Fruit fly (Drosophila melanogaster) whole organism, prepupa: ENCODE results near the gene Z600.
A peak's percentile ranks its signal among the peaks of the same experiment; 100 is the strongest.

Experiments used
- CG10631 ChIP-seq: fragments of 200-800 bp; sonication (Bioruptor generic); optimal IDR thresholded peaks from 2 replicates; lab custom pipeline; 2016; ENCODE audit warnings: missing biosample characterization, missing genetic modification characterization
- CG11294 ChIP-seq: fragments of 200-800 bp; sonication (Bioruptor generic); IDR thresholded peaks from 2 replicates; pipeline ENCODE4 v1.3.6; 2022; ENCODE audit warnings: missing biosample characterization, missing genetic modification characterization
- CG11902 ChIP-seq: fragments of 200-800 bp; sonication (Bioruptor generic); optimal IDR thresholded peaks from 3 replicates; lab custom pipeline; 2016; ENCODE audit warnings: missing biosample characterization, missing genetic modification characterization
- CG15336 ChIP-seq: fragments of 200-800 bp; sonication (Bioruptor generic); IDR thresholded peaks from 2 replicates; pipeline ENCODE4 v1.3.6; 2022; ENCODE audit warnings: missing biosample characterization, missing genetic modification characterization
- CG1621 ChIP-seq: fragments of 200-800 bp; sonication (Bioruptor generic); optimal IDR thresholded peaks from 3 replicates; lab custom pipeline; 2018; ENCODE audit warnings: missing biosample characterization, mild to moderate bottlenecking, missing genetic modification characterization
- CG16779 ChIP-seq: fragments of 200-800 bp; sonication (Bioruptor generic); optimal IDR thresholded peaks from 3 replicates; lab custom pipeline; 2017; ENCODE audit warnings: missing biosample characterization, mild to moderate bottlenecking, missing genetic modification characterization
- CG31627 ChIP-seq: fragments of 200-800 bp; sonication (Bioruptor generic); optimal IDR thresholded peaks from 3 replicates; lab custom pipeline; 2016; ENCODE audit warnings: missing biosample characterization, missing genetic modification characterization
- CG32006 ChIP-seq: fragments of 200-800 bp; sonication (Bioruptor generic); optimal IDR thresholded peaks from 3 replicates; lab custom pipeline; 2017; ENCODE audit warnings: missing biosample characterization, mild to moderate bottlenecking, missing genetic modification characterization
- CG3919 ChIP-seq: fragments of 200-800 bp; sonication (Bioruptor generic); optimal IDR thresholded peaks from 3 replicates; lab custom pipeline; 2016; ENCODE audit warnings: missing biosample characterization, missing genetic modification characterization
- CG6163 ChIP-seq: fragments of 200-800 bp; sonication (Bioruptor generic); IDR thresholded peaks from 3 replicates; pipeline ENCODE4 v1.3.6; 2022; ENCODE audit warnings: missing biosample characterization, missing genetic modification characterization
- CG6276 ChIP-seq: fragments of 200-800 bp; sonication (Bioruptor generic); optimal IDR thresholded peaks from 2 replicates; lab custom pipeline; 2017; ENCODE audit warnings: missing biosample characterization, mild to moderate bottlenecking, missing genetic modification characterization
- CG6792 ChIP-seq: fragments of 200-800 bp; sonication (Bioruptor generic); optimal IDR thresholded peaks from 3 replicates; lab custom pipeline; 2016; ENCODE audit warnings: missing biosample characterization, missing genetic modification characterization
- CG6808 ChIP-seq: fragments of 200-800 bp; sonication (Bioruptor generic); optimal IDR thresholded peaks from 3 replicates; lab custom pipeline; 2017; ENCODE audit warnings: missing biosample characterization, missing genetic modification characterization, mild to moderate bottlenecking, moderate library complexity, missing genetic modification reagents
- CG8119 ChIP-seq: fragments of 200-800 bp; sonication (Bioruptor generic); IDR thresholded peaks from 3 replicates; pipeline ENCODE4 v1.3.6; 2022; ENCODE audit warnings: missing biosample characterization, missing genetic modification characterization
- CG8632 ChIP-seq: fragments of 200-800 bp; sonication (Bioruptor generic); optimal IDR thresholded peaks from 3 replicates; lab custom pipeline; 2016; ENCODE audit warnings: missing biosample characterization, missing genetic modification characterization
- CG9139 ChIP-seq: fragments of 200-800 bp; sonication (Bioruptor generic); optimal IDR thresholded peaks from 3 replicates; lab custom pipeline; 2017; ENCODE audit warnings: missing biosample characterization, mild to moderate bottlenecking, missing genetic modification characterization
- Eip78C ChIP-seq: fragments of 200-800 bp; sonication (Bioruptor generic); peaks from one replicate; lab custom pipeline; 2016; ENCODE audit warnings: missing biosample characterization, missing genetic modification characterization
- Eip93F ChIP-seq: fragments of 200-800 bp; sonication (Bioruptor generic); optimal IDR thresholded peaks from 2 replicates; lab custom pipeline; 2016; ENCODE audit warnings: missing biosample characterization, mild to moderate bottlenecking, missing genetic modification characterization
- Gug ChIP-seq: fragments of 200-800 bp; sonication (Bioruptor generic); IDR thresholded peaks from 2 replicates; pipeline ENCODE4 v1.3.6; 2022; ENCODE audit warnings: missing biosample characterization, missing genetic modification characterization
- Hr38 ChIP-seq: sonication (Bioruptor generic); optimal IDR thresholded peaks from 2 replicates; lab custom pipeline; 2016; ENCODE audit warnings: missing biosample characterization, missing genetic modification characterization
- Lpt ChIP-seq: fragments of 200-800 bp; sonication (Bioruptor generic); optimal IDR thresholded peaks from 3 replicates; lab custom pipeline; 2016; ENCODE audit warnings: missing biosample characterization, missing genetic modification characterization
- Met ChIP-seq: fragments of 200-800 bp; sonication (Bioruptor generic); optimal IDR thresholded peaks from 3 replicates; lab custom pipeline; 2016; ENCODE audit warnings: missing biosample characterization, missing genetic modification characterization
- OdsH ChIP-seq: fragments of 200-800 bp; sonication (Bioruptor generic); optimal IDR thresholded peaks from 3 replicates; lab custom pipeline; 2016; ENCODE audit warnings: missing biosample characterization, missing genetic modification characterization
- Sox102F ChIP-seq: fragments of 200-800 bp; sonication (Bioruptor generic); optimal IDR thresholded peaks from 2 replicates; lab custom pipeline; 2016; ENCODE audit warnings: missing biosample characterization, mild to moderate bottlenecking, missing genetic modification characterization
- Sox14 ChIP-seq: fragments of 200-800 bp; sonication (Bioruptor generic); optimal IDR thresholded peaks from 3 replicates; lab custom pipeline; 2016; ENCODE audit warnings: missing biosample characterization, missing genetic modification characterization
- Sox15 ChIP-seq: fragments of 200-800 bp; sonication (Bioruptor generic); optimal IDR thresholded peaks from 3 replicates; lab custom pipeline; 2016; ENCODE audit warnings: missing biosample characterization, missing genetic modification characterization
- achi ChIP-seq: fragments of 200-800 bp; sonication (Bioruptor generic); optimal IDR thresholded peaks from 3 replicates; lab custom pipeline; 2016; ENCODE audit warnings: missing biosample characterization, missing genetic modification characterization
- acj6 ChIP-seq: fragments of 200-800 bp; sonication (Bioruptor generic); optimal IDR thresholded peaks from 3 replicates; lab custom pipeline; 2016; ENCODE audit warnings: missing biosample characterization, missing genetic modification characterization
- esn ChIP-seq: fragments of 200-800 bp; sonication (Bioruptor generic); optimal IDR thresholded peaks from 2 replicates; lab custom pipeline; 2016; ENCODE audit warnings: missing biosample characterization, mild to moderate bottlenecking, missing genetic modification characterization, moderate library complexity
- fd59A ChIP-seq: fragments of 200-800 bp; sonication (Bioruptor generic); optimal IDR thresholded peaks from 2 replicates; lab custom pipeline; 2017; ENCODE audit warnings: missing biosample characterization, mild to moderate bottlenecking, missing genetic modification characterization, missing genetic modification reagents
- fd85E ChIP-seq: fragments of 200-800 bp; sonication (Bioruptor generic); optimal IDR thresholded peaks from 3 replicates; lab custom pipeline; 2016; ENCODE audit warnings: missing biosample characterization, missing genetic modification characterization
- fkh ChIP-seq: fragments of 200-800 bp; sonication (Bioruptor generic); optimal IDR thresholded peaks from 3 replicates; lab custom pipeline; 2017; ENCODE audit warnings: missing biosample characterization, mild to moderate bottlenecking, missing genetic modification characterization, moderate library complexity
- lz ChIP-seq: fragments of 200-800 bp; sonication (Bioruptor generic); optimal IDR thresholded peaks from 3 replicates; lab custom pipeline; 2016; ENCODE audit warnings: missing biosample characterization, missing genetic modification characterization
- pdm3 ChIP-seq: fragments of 200-800 bp; sonication (Bioruptor generic); optimal IDR thresholded peaks from 3 replicates; lab custom pipeline; 2016; ENCODE audit warnings: missing biosample characterization, missing genetic modification characterization
- salr ChIP-seq, 2 experiments: fragments of 200-800 bp; sonication (Bioruptor generic); optimal IDR thresholded peaks; 3 replicates each; lab custom pipeline; 2016 to 2018; ENCODE audit warnings: missing biosample characterization in 2 of 2, missing genetic modification characterization in 2 of 2, mild to moderate bottlenecking in 1 of 2
- spab ChIP-seq: fragments of 200-800 bp; sonication (Bioruptor generic); optimal IDR thresholded peaks from 2 replicates; lab custom pipeline; 2017; ENCODE audit warnings: missing biosample characterization, mild to moderate bottlenecking, missing genetic modification characterization, missing genetic modification reagents
- ss ChIP-seq, 2 experiments: fragments of 200-800 bp; sonication (Bioruptor generic); optimal IDR thresholded peaks; 2 replicates in 1 of 2; 3 replicates in 1 of 2; lab custom pipeline; 2017 to 2018; ENCODE audit warnings: mild to moderate bottlenecking in 2 of 2, missing biosample characterization in 2 of 2, missing genetic modification characterization in 2 of 2, moderate library complexity in 1 of 2
- svp ChIP-seq: fragments of 200-800 bp; sonication (Bioruptor generic); peaks from one replicate; lab custom pipeline; 2016; ENCODE audit warnings: missing biosample characterization, missing genetic modification characterization
- topi ChIP-seq: fragments of 200-800 bp; sonication (Bioruptor generic); optimal IDR thresholded peaks from 3 replicates; lab custom pipeline; 2016; ENCODE audit warnings: missing biosample characterization, missing genetic modification characterization
- vri ChIP-seq: fragments of 200-800 bp; sonication (Bioruptor generic); optimal IDR thresholded peaks from 3 replicates; lab custom pipeline; 2016; ENCODE audit warnings: missing biosample characterization, mild to moderate bottlenecking, missing genetic modification characterization

Z600 gene

DNA sequence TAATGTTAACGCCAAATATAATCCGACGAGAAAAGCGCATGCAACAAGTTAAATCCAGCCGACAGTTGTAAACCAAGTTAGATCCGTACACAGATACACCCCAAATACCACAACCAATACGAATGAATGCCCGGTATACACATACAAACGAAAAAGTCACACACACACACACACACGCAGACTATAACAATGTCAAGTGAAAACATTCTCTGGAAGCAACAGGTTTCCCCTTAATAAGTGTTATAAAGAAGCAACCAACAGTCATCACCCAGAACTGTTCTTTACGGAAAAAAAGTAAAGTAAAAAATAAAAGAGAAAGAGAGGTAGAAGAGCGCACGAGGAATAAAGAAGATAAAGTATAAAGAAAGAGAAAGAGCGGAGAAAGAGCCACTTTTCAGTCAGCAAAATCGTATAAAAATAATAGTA lies 27.0 kb downstream of the Z600 start (continued):
- TF ChIP-seq fkh (GFP tag; lab: Kevin White, UChicago): no peak
- TF ChIP-seq Sox102F (GFP tag; lab: Kevin White, UChicago): no peak
- TF ChIP-seq CG11294 (GFP tag; lab: Robert Waterston, UW): no peak
- TF ChIP-seq CG32006 (GFP tag; lab: Kevin White, UChicago): no peak
- no peak for TF ChIP-seq CG8632 (GFP tag; lab: Kevin White, UChicago)
- no peak for TF ChIP-seq vri (GFP tag; lab: Kevin White, UChicago)
- no peak for TF ChIP-seq Hr38 (GFP tag; lab: Kevin White, UChicago)
- no peak for TF ChIP-seq CG6276 (GFP tag; lab: Kevin White, UChicago)
- TF ChIP-seq CG10631 (GFP tag; lab: Kevin White, UChicago): no peak
- no peak for TF ChIP-seq CG15336 (GFP tag; lab: Robert Waterston, UW)
- TF ChIP-seq CG6163 (GFP tag; lab: Robert Waterston, UW): peak; percentile 7; the same call in 1 of the 3 replicates
- TF ChIP-seq achi (GFP tag; lab: Kevin White, UChicago): no peak
- 0 out of 3 replicates have a peak, but pooled peaks have one; percentile 18 for TF ChIP-seq CG8119 (GFP tag; lab: Robert Waterston, UW)
- no peak for TF ChIP-seq Sox15 (GFP tag; lab: Kevin White, UChicago)
- TF ChIP-seq CG6808 (GFP tag; lab: Kevin White, UChicago): peak; percentile 25
- TF ChIP-seq Lpt: no peak
- TF ChIP-seq CG16779 (tag; lab: Kevin White, UChicago): no peak
- peak in 1 of 2 experiments; percentile 49 for TF ChIP-seq ss (GFP tag; optimal IDR thresholded peaks at IDR 0.05; lab: Kevin White, UChicago)
- no peak for TF ChIP-seq acj6
- no peak for TF ChIP-seq CG11902
- no peak for TF ChIP-seq CG6792 (GFP tag; lab: Kevin White, UChicago)
- no peak for TF ChIP-seq esn (GFP tag; lab: Kevin White, UChicago)
- TF ChIP-seq CG1621 (tag; lab: Kevin White, UChicago): peak; percentile 3
- TF ChIP-seq CG31627: no peak
- no peak for TF ChIP-seq fd59A (GFP tag; lab: Kevin White, UChicago)
- TF ChIP-seq fd85E (GFP tag; lab: Kevin White, UChicago): no peak
- TF ChIP-seq CG9139: no peak
- no peak for TF ChIP-seq OdsH
- no peak for TF ChIP-seq salr (GFP tag; optimal IDR thresholded peaks at IDR 0.05; lab: Kevin White, UChicago)
- no peak for TF ChIP-seq lz (GFP tag; lab: Kevin White, UChicago)
- no peak for TF ChIP-seq Sox14 (GFP tag; lab: Kevin White, UChicago)
- peak; percentile 23 for TF ChIP-seq Eip93F (GFP tag; lab: Kevin White, UChicago)
- TF ChIP-seq spab (GFP tag; lab: Kevin White, UChicago): no peak
- no peak for TF ChIP-seq Gug (GFP tag; lab: Robert Waterston, UW)
- TF ChIP-seq Eip78C (GFP tag; lab: Kevin White, UChicago): peak; percentile 29
- no peak for TF ChIP-seq Met (GFP tag; lab: Kevin White, UChicago)
- TF ChIP-seq topi (GFP tag; lab: Kevin White, UChicago): no peak
- TF ChIP-seq pdm3 (GFP tag; lab: Kevin White, UChicago): no peak

- no peak for TF ChIP-seq CG6276 (GFP tag; lab: Kevin White, UChicago)
- TF ChIP-seq CG3919: no peak
- peak; percentile 71 for TF ChIP-seq svp
Observed at dm6 chr3L:15536550-15536949, 27.7 kb downstream of the Z600 start.
